Worm (Caenorhabditis elegans) whole organism, late embryonic: Measurements from ENCODE around the gene glr-8.

Experiments used
- ceh-19 ChIP-seq: fragments of 200-800 bp; sonication (Bioruptor generic); optimal IDR thresholded peaks from 2 replicates; lab custom pipeline; 2018; ENCODE audit warnings: mild to moderate bottlenecking, missing genetic modification characterization, missing compliant biosample characterization
- fkh-10 ChIP-seq: fragments of 150-350 bp; optimal IDR thresholded peaks from 2 replicates; lab custom pipeline; 2014; ENCODE audit warnings: missing biosample characterization, missing genetic modification reagents, missing genetic modification characterization
- pha-4 ChIP-seq: fragments of 150-350 bp; optimal IDR thresholded peaks from 2 replicates; lab custom pipeline; 2018; ENCODE audit warnings: missing biosample characterization, missing genetic modification reagents, missing genetic modification characterization
- rnt-1 ChIP-seq: sonication (generic microtip); optimal IDR thresholded peaks from 2 replicates; lab custom pipeline; 2016; ENCODE audit warnings: missing genetic modification characterization, missing compliant biosample characterization

- TF ChIP-seq pha-4 (no peak), rnt-1 (no peak), fkh-10 (no peak), ceh-19 (GFP tag; lab: Kevin White, UChicago) (no peak)
Observed at ce11 chrX:6552806-6553337, 47.1 kb downstream of the glr-8 start, which contains the start of gene svh-2.
